Worm (Caenorhabditis elegans) whole organism, young adult: ENCODE measurements around the gene R10H10.7.

ENCODE experiments used
- B0035.1 ChIP-seq: sonication (generic microtip); optimal IDR thresholded peaks from 2 replicates; lab custom pipeline; 2016; ENCODE audit warnings: missing genetic modification characterization, mild to moderate bottlenecking, missing compliant biosample characterization, missing genotype, missing genetic modification reagents
- F49E8.2 ChIP-seq: sonication (generic microtip); optimal IDR thresholded peaks from 3 replicates; lab custom pipeline; 2017; ENCODE audit warnings: missing genetic modification characterization, mild to moderate bottlenecking, missing compliant biosample characterization, antibody characterized with exemption, moderate library complexity; ENCODE audit not compliant: insufficient read depth
- F52B5.7 ChIP-seq: sonication (generic microtip); optimal IDR thresholded peaks from 2 replicates; lab custom pipeline; 2016; ENCODE audit warnings: mild to moderate bottlenecking, missing genetic modification characterization, missing compliant biosample characterization
- Y67H2A.10 ChIP-seq: fragments of 200-800 bp; sonication (Bioruptor generic); conservative IDR thresholded peaks from 2 replicates; pipeline ENCODE4 v1.3.6; 2022; ENCODE audit warnings: missing genetic modification reagents, missing genetic modification characterization, missing compliant biosample characterization
- egl-18 ChIP-seq: fragments of 200-800 bp; sonication (Bioruptor generic); IDR thresholded peaks from 2 replicates; pipeline ENCODE4 v1.3.6; 2022; ENCODE audit warnings: missing genetic modification reagents, missing genetic modification characterization, missing compliant biosample characterization
- lsy-27 ChIP-seq: sonication (generic microtip); optimal IDR thresholded peaks from 2 replicates; lab custom pipeline; 2017; ENCODE audit warnings: missing genetic modification characterization, mild to moderate bottlenecking, missing compliant biosample characterization, antibody characterized with exemption, missing genotype, borderline replicate concordance; ENCODE audit not compliant: insufficient read depth
- madf-10 ChIP-seq: sonication (generic microtip); optimal IDR thresholded peaks from 2 replicates; lab custom pipeline; 2016; ENCODE audit warnings: mild to moderate bottlenecking, missing genetic modification characterization, missing compliant biosample characterization
- madf-3 ChIP-seq: fragments of 200-800 bp; sonication (Bioruptor generic); IDR thresholded peaks from 2 replicates; pipeline ENCODE4 v1.3.6; 2022; ENCODE audit warnings: missing genetic modification reagents, missing genetic modification characterization, missing compliant biosample characterization
- mcd-1 ChIP-seq: fragments of 200-800 bp; sonication (Bioruptor generic); IDR thresholded peaks from 2 replicates; pipeline ENCODE4 v1.3.6; 2022; ENCODE audit warnings: missing genetic modification reagents, missing genetic modification characterization, missing compliant biosample characterization
- pha-4 ChIP-seq: fragments of 150-350 bp; sonication (generic microtip); optimal IDR thresholded peaks from 2 replicates; lab custom pipeline; 2014; ENCODE audit warnings: missing biosample characterization, missing genetic modification reagents, missing genetic modification characterization
- unc-62 ChIP-seq: fragments of 150-350 bp; optimal IDR thresholded peaks from 2 replicates; lab custom pipeline; 2014; ENCODE audit warnings: missing biosample characterization, missing genetic modification reagents, missing genetic modification characterization
- xnd-1 ChIP-seq: sonication (generic microtip); optimal IDR thresholded peaks from 2 replicates; lab custom pipeline; 2016; ENCODE audit warnings: missing genotype, missing genetic modification reagents, missing genetic modification characterization, missing compliant biosample characterization
- ztf-25 ChIP-seq: fragments of 200-800 bp; sonication (Bioruptor generic); IDR thresholded peaks from 2 replicates; pipeline ENCODE4 v1.3.6; 2022; ENCODE audit warnings: missing genetic modification reagents, missing genetic modification characterization, missing compliant biosample characterization

ce11 chrIV:10453001-10453400 lies 39.3 kb upstream of the R10H10.7 start, which contains the start of gene F01D4.8:
- TF ChIP-seq lsy-27 (tag; lab: Kevin White, UChicago) (no peak), madf-3 (GFP tag; lab: Robert Waterston, UW) (no peak), mcd-1 (GFP tag; lab: Robert Waterston, UW) (no peak), F49E8.2 (tag; lab: Kevin White, UChicago) (no peak), xnd-1 (tag; lab: Kevin White, UChicago) (no peak), unc-62 (GFP tag; lab: Kevin White, UChicago) (no peak), madf-10 (no peak), B0035.1 (tag; lab: Kevin White, UChicago) (no peak), pha-4 (no peak), egl-18 (no peak), ztf-25 (no peak), F52B5.7 (tag; lab: Kevin White, UChicago) (no peak), Y67H2A.10 (no peak)
